Worm (Caenorhabditis elegans): ENCODE measurements around the gene acbp-3.

acbp-3 gene

DNA sequence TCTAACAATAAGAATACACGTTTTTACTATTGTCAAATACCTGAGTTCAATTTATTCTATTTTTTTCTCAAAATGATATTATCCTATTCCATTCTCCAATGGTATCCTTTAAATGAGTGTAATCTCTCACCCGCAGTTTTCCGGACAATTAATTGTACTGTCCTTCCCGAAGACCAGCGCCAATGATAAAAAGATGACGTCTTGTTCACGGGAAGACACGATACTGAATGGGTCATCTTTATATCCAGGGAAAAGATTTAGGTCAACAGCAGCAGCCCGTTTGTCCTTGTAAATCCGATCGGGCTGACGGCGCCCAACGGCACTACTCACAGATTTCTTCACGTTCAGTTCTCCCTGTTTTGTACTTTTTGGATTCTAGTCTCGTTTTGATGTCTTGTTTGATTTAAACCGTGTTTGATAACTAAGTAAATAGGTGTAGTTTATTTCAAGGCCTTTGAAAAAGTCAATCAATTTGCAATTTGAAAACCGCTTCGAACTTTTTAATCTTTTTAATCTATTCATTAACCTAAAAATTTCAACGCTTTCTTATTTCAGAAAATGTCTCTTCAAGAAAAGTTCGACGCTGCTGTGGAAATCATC lies at the start of gene acbp-3:
Gene acbp-3 (plus strand): TSS at position 550 of the 600 bp plus-strand sequence.
- TF ChIP-seq bed-3 (GFP tag; optimal IDR thresholded peaks at IDR 0.05) = no peak

DNA sequence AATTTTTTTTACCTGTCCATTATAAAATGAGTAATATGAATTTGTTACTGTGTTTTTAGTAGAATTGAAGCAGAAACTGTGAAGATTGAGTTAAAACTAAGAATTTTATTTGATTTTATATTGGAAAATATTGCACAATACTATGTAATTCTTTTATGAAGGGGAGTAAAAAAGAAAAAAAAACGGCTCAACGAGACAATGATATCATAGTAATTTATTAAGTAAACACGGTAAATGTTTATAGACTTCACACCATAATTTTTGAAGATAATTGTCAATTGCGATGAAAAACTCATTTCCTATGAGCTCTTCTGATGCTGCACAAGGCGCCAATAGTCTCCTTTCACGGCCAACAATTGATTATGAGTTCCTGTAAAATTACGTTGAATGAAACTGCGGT lies 43.9 kb upstream of the acbp-3 start, which contains the start of gene pgp-5:
Gene pgp-5 (minus strand): TSS at position 87 of the 400 bp plus-strand sequence.
- TF ChIP-seq zip-8 (tag; optimal IDR thresholded peaks at IDR 0.05) (no peak), ceh-43 (GFP tag; optimal IDR thresholded peaks at IDR 0.05) (no peak)

DNA sequence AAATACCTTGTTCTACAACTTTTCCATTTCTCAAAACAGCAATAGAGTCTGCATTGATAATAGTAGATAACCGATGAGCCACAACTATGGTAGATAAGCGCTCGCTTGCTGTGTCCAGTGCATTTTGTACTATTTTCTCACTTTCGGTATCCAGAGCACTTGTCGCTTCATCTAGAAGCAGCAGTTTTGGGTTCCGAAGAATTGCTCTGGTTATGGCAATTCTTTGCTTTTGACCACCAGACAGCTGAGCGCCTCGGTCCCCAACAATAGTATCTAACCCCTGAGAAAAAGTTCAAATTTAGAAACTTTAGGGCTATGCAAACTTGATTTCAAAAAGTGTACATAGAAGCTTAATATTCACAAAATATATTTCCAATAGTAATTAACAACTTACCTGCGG lies 43.5 kb upstream of the acbp-3 start:
- TF ChIP-seq mab-5 (tag; optimal IDR thresholded peaks at IDR 0.05) (no peak), elt-3 (tag; optimal IDR thresholded peaks at IDR 0.05) (no peak), nhr-2 (tag; optimal IDR thresholded peaks at IDR 0.05) (no peak), ceh-43 (GFP tag; optimal IDR thresholded peaks at IDR 0.05) (no peak), cnd-1 (tag; optimal IDR thresholded peaks at IDR 0.05) (no peak), ceh-39 (tag; optimal IDR thresholded peaks at IDR 0.05) (no peak), hlh-1 (tag; optimal IDR thresholded peaks at IDR 0.05) (no peak), tbx-8 (GFP tag; optimal IDR thresholded peaks at IDR 0.05) (no peak), unc-120 (tag; optimal IDR thresholded peaks at IDR 0.05; ENCODE audit: poor library complexity, severe bottlenecking) (no peak), nhr-237 (tag; optimal IDR thresholded peaks at IDR 0.05) (no peak), drap-1 (GFP tag; optimal IDR thresholded peaks at IDR 0.05) (no peak)

DNA sequence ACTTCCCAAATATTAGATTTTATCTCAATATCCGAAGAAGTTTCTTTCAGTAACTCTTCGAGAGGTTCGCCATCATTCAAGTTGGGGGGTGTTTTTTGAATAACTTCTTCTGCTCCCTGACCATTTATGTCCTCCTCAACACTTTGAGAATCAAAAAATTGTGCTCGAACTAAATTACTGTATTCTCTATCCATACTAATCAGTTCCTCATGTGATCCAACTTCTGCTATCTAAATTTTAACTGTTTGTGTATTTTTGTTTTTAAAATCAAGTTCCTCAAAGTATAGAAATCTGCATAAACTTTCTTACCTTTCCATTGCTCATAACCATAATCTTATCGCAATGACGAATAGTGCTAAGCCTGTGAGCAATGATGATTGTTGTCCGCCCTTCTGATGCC lies 41.4 kb upstream of the acbp-3 start:
- TF ChIP-seq elt-1 (tag; optimal IDR thresholded peaks at IDR 0.05; ENCODE audit: borderline replicate concordance, insufficient read depth) = no peak
- TF ChIP-seq ham-2 (GFP tag; optimal IDR thresholded peaks at IDR 0.05) = no peak

DNA sequence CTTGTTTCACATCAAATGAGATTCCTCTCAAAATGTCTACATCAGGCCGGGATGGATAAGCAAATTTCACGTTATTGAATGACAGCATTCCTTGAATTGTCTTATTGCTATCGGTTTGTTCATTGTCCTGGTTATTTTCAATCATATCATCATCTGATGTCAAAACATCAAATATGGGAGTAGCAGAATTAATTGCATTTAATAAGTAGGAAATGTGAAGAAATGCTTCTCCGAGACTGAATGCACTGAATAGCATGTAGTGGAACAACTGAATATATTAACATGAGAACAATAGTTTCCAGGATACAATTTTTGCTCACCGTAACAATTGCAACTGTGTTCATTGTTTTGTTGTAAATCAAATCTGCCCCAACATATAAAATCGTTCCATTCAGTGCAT lies 40.5 kb upstream of the acbp-3 start:
- TF ChIP-seq ceh-83 (GFP tag; optimal IDR thresholded peaks at IDR 0.05) (no peak), pha-4 (tag; optimal IDR thresholded peaks at IDR 0.05) (no peak), M03D4.4 (tag; optimal IDR thresholded peaks at IDR 0.05) (no peak), nhr-28 (tag; optimal IDR thresholded peaks at IDR 0.05) (no peak), ztf-11 (tag; optimal IDR thresholded peaks at IDR 0.05) (no peak), mls-2 (tag; optimal IDR thresholded peaks at IDR 0.05) (no peak), ceh-39 (tag; optimal IDR thresholded peaks at IDR 0.05) (no peak), tbx-8 (GFP tag; optimal IDR thresholded peaks at IDR 0.05) (no peak), unc-120 (tag; optimal IDR thresholded peaks at IDR 0.05; ENCODE audit: poor library complexity, severe bottlenecking) (no peak), blmp-1 (tag; optimal IDR thresholded peaks at IDR 0.05) (no peak), bed-3 (GFP tag; optimal IDR thresholded peaks at IDR 0.05) (no peak), cnd-1 (tag; optimal IDR thresholded peaks at IDR 0.05) (no peak), zip-8 (tag; optimal IDR thresholded peaks at IDR 0.05) (no peak), lin-32 (GFP tag; optimal IDR thresholded peaks at IDR 0.05) (no peak), hlh-1 (tag; optimal IDR thresholded peaks at IDR 0.05) (no peak), mep-1 (tag; optimal IDR thresholded peaks at IDR 0.05) (no peak), ceh-43 (GFP tag; optimal IDR thresholded peaks at IDR 0.05) (no peak), mab-5 (tag; optimal IDR thresholded peaks at IDR 0.05) (no peak)

DNA sequence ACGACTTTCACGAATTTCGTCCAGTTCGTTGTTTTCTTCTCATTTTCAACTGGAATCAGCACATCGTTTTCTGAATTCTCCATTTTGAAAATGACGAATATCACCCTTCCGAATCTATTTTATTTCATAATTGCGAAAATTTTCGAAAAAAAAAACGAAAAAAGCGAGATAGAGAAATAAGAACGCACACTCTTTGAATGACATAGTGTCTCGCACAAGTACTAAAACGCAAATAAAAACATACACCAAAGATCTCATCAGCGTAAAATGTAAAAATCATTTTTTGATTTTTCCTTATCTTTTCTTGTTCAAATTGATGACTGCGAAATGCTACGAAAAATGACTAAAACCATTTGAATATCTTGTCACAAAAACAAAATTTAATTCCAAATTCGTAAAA lies 38.8 kb upstream of the acbp-3 start, which contains the start of gene pgp-8:
Gene pgp-8 (minus strand): TSS at position 101 of the 400 bp plus-strand sequence.
- TF ChIP-seq unc-120 (tag; optimal IDR thresholded peaks at IDR 0.05; ENCODE audit: poor library complexity, severe bottlenecking) (no peak), mep-1 (tag; optimal IDR thresholded peaks at IDR 0.05) (no peak), nhr-12 (tag; optimal IDR thresholded peaks at IDR 0.05) (no peak), ces-1 (GFP tag; optimal IDR thresholded peaks at IDR 0.05) (no peak), pha-4 (tag; optimal IDR thresholded peaks at IDR 0.05) (no peak), elt-3 (tag; optimal IDR thresholded peaks at IDR 0.05) (no peak), flh-1 (GFP tag; optimal IDR thresholded peaks at IDR 0.05) (no peak)

DNA sequence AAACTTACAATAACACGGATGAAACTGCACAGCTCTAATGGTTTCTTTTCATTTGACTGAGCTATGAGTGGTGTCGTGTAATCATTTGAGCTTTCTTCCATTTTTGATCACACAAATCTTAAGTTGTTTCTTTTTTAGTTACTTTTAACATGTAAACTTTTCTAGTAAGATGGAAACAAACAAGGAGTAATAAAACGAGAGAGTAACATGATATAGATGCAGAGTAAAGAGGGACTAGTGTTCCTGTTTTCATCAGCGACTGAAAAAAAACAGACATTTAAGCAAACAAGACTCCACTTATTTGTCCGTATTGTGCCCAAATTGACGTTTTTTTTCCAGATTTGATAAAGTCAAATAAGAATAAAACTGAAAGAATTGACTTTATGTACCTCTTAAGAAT lies 32.9 kb upstream of the acbp-3 start, which contains the start of gene pgp-7:
Gene pgp-7 (minus strand): TSS at position 101 of the 400 bp plus-strand sequence.
- TF ChIP-seq M03D4.4 (tag; optimal IDR thresholded peaks at IDR 0.05) = no peak
- no peak for TF ChIP-seq nhr-237 (tag; optimal IDR thresholded peaks at IDR 0.05)
- TF ChIP-seq sem-2 (GFP tag; optimal IDR thresholded peaks at IDR 0.05) = no peak
- no peak for TF ChIP-seq nhr-76 (tag; optimal IDR thresholded peaks at IDR 0.05)
- TF ChIP-seq lin-32 (GFP tag; optimal IDR thresholded peaks at IDR 0.05) = no peak
- TF ChIP-seq lin-13 (tag; optimal IDR thresholded peaks at IDR 0.05) = no peak
- TF ChIP-seq hlh-1 (tag; optimal IDR thresholded peaks at IDR 0.05) = no peak
- TF ChIP-seq unc-120 (tag; optimal IDR thresholded peaks at IDR 0.05; ENCODE audit: poor library complexity, severe bottlenecking) = no peak
- no peak for TF ChIP-seq ceh-83 (GFP tag; optimal IDR thresholded peaks at IDR 0.05)
- no peak for TF ChIP-seq ham-2 (GFP tag; optimal IDR thresholded peaks at IDR 0.05)
- no peak for TF ChIP-seq unc-62 (GFP tag; optimal IDR thresholded peaks at IDR 0.05)
- no peak for TF ChIP-seq ces-1 (GFP tag; optimal IDR thresholded peaks at IDR 0.05)
- no peak for TF ChIP-seq mab-5 (tag; optimal IDR thresholded peaks at IDR 0.05)
- TF ChIP-seq nhr-2 (tag; optimal IDR thresholded peaks at IDR 0.05) = no peak
- no peak for TF ChIP-seq zip-8 (tag; optimal IDR thresholded peaks at IDR 0.05)
- no peak for TF ChIP-seq sptf-1 (tag; optimal IDR thresholded peaks at IDR 0.05)
- no peak for TF ChIP-seq cnd-1 (tag; optimal IDR thresholded peaks at IDR 0.05)
- no peak for TF ChIP-seq ceh-43 (GFP tag; optimal IDR thresholded peaks at IDR 0.05)
- TF ChIP-seq ceh-39 (tag; optimal IDR thresholded peaks at IDR 0.05) = no peak

Measured in whole organism, mixed stage, embryonic.